Fruit fly (Drosophila melanogaster) whole organism, embryonic: ENCODE measurements around the gene CG13359.

Experiments
- Antp ChIP-seq: fragments of 200-800 bp; sonication (Bioruptor generic); optimal IDR thresholded peaks from 3 replicates; lab custom pipeline; 2016; ENCODE audit warnings: missing biosample characterization, missing genetic modification characterization
- CG12659 ChIP-seq: fragments of 200-800 bp; sonication (Bioruptor generic); optimal IDR thresholded peaks from 3 replicates; lab custom pipeline; 2017; ENCODE audit warnings: mild to moderate bottlenecking, missing biosample characterization, missing genetic modification reagents, missing genetic modification characterization
- CG13296 ChIP-seq: fragments of 200-800 bp; sonication (Bioruptor generic); optimal IDR thresholded peaks from 3 replicates; lab custom pipeline; 2018; ENCODE audit warnings: missing biosample characterization, mild to moderate bottlenecking, missing genetic modification characterization
- CG15696 ChIP-seq: fragments of 200-800 bp; sonication (Bioruptor generic); optimal IDR thresholded peaks from 2 replicates; lab custom pipeline; 2019; ENCODE audit warnings: missing biosample characterization, mild to moderate bottlenecking, missing genetic modification characterization, moderate library complexity
- CG17385 ChIP-seq: fragments of 200-800 bp; sonication (Bioruptor generic); optimal IDR thresholded peaks from 3 replicates; lab custom pipeline; 2018; ENCODE audit warnings: missing biosample characterization, mild to moderate bottlenecking, missing genetic modification characterization
- CG2889 ChIP-seq: fragments of 200-800 bp; sonication (Bioruptor generic); IDR thresholded peaks from 3 replicates; pipeline ENCODE4 v1.3.6; 2022; ENCODE audit warnings: missing biosample characterization, missing genetic modification characterization
- CG3995 ChIP-seq: fragments of 200-800 bp; sonication (Bioruptor generic); optimal IDR thresholded peaks from 3 replicates; lab custom pipeline; 2016; ENCODE audit warnings: missing biosample characterization, missing genetic modification characterization
- CG7928 ChIP-seq: fragments of 200-800 bp; sonication (Bioruptor generic); optimal IDR thresholded peaks from 2 replicates; lab custom pipeline; 2017; ENCODE audit warnings: missing biosample characterization, mild to moderate bottlenecking, missing genetic modification characterization
- CG8765 ChIP-seq: fragments of 200-800 bp; sonication (Bioruptor generic); IDR thresholded peaks from 2 replicates; pipeline ENCODE4 v1.3.6; 2022; ENCODE audit warnings: missing biosample characterization, missing genetic modification characterization
- CG9932 ChIP-seq: fragments of 200-800 bp; sonication (Bioruptor generic); IDR thresholded peaks from 2 replicates; pipeline ENCODE4 v1.3.6; 2022; ENCODE audit warnings: missing biosample characterization, missing genetic modification characterization
- CHES-1-like ChIP-seq: fragments of 200-800 bp; sonication (Bioruptor generic); optimal IDR thresholded peaks from 2 replicates; lab custom pipeline; 2016; ENCODE audit warnings: missing biosample characterization, missing genetic modification characterization
- CkIIα-i1 ChIP-seq: fragments of 200-800 bp; sonication (Bioruptor generic); IDR thresholded peaks from 2 replicates; pipeline ENCODE4 v1.3.6; 2022; ENCODE audit warnings: missing biosample characterization, missing genetic modification characterization
- CrebB ChIP-seq: fragments of 200-800 bp; sonication (Bioruptor generic); optimal IDR thresholded peaks from 3 replicates; lab custom pipeline; 2018; ENCODE audit warnings: missing biosample characterization, mild to moderate bottlenecking, missing genetic modification characterization
- D ChIP-seq, 2 experiments: fragments of 200-800 bp in 1 of 2; fragments of >200 bp in 1 of 2; sonication (Bioruptor generic) in 1 of 2; optimal IDR thresholded peaks; 2 replicates in 1 of 2; 3 replicates in 1 of 2; lab custom pipeline; 2017; ENCODE audit warnings: mild to moderate bottlenecking in 1 of 2, missing biosample characterization in 1 of 2, missing genetic modification characterization in 1 of 2, missing genetic modification reagents in 1 of 2
- D19B ChIP-seq: fragments of 200-800 bp; sonication (Bioruptor generic); optimal IDR thresholded peaks from 2 replicates; lab custom pipeline; 2017; ENCODE audit warnings: missing biosample characterization, mild to moderate bottlenecking, missing genetic modification characterization
- Doc2 ChIP-seq: fragments of 200-800 bp; sonication (Bioruptor generic); IDR thresholded peaks from 2 replicates; pipeline ENCODE4 v1.3.6; 2022; ENCODE audit warnings: missing biosample characterization, missing genetic modification characterization
- Dref ChIP-seq: fragments of 200-800 bp; sonication (Bioruptor generic); IDR thresholded peaks from 2 replicates; pipeline ENCODE4 v1.3.6; 2022; ENCODE audit warnings: missing biosample characterization, missing genetic modification characterization
- Drgx ChIP-seq: fragments of 200-800 bp; sonication (Bioruptor generic); IDR thresholded peaks from 2 replicates; pipeline ENCODE4 v1.3.6; 2022; ENCODE audit warnings: missing biosample characterization, missing genetic modification characterization
- H2.0 ChIP-seq: fragments of 200-800 bp; sonication (Bioruptor generic); IDR thresholded peaks from 2 replicates; pipeline ENCODE4 v1.3.6; 2022; ENCODE audit warnings: missing biosample characterization, missing genetic modification characterization
- HHEX ChIP-seq: fragments of 200-800 bp; sonication (Bioruptor generic); optimal IDR thresholded peaks from 3 replicates; lab custom pipeline; 2017; ENCODE audit warnings: missing biosample characterization, mild to moderate bottlenecking, missing genetic modification characterization, missing genetic modification reagents
- HLH3B ChIP-seq: fragments of 200-800 bp; sonication (Bioruptor generic); IDR thresholded peaks from 2 replicates; pipeline ENCODE4 v1.3.6; 2022; ENCODE audit warnings: missing biosample characterization, missing genetic modification characterization
- HLH4C ChIP-seq: fragments of 200-800 bp; sonication (Bioruptor generic); IDR thresholded peaks from 3 replicates; pipeline ENCODE4 v1.3.6; 2022; ENCODE audit warnings: missing biosample characterization, missing genetic modification characterization; ENCODE audit not compliant: partially characterized antibody
- HLH54F ChIP-seq: fragments of 200-800 bp; sonication (Bioruptor generic); optimal IDR thresholded peaks from 3 replicates; lab custom pipeline; 2016; ENCODE audit warnings: missing biosample characterization, missing genetic modification characterization
- Hr78 ChIP-seq, 2 experiments: fragments of 200-800 bp in 1 of 2; fragments of >200 bp in 1 of 2; sonication (Bioruptor generic) in 1 of 2; optimal IDR thresholded peaks; 2 replicates each; lab custom pipeline; 2017 to 2019; ENCODE audit warnings: missing biosample characterization in 2 of 2, missing genetic modification characterization in 2 of 2, mild to moderate bottlenecking in 1 of 2, moderate library complexity in 1 of 2
- Med ChIP-seq: fragments of 200-800 bp; sonication (Bioruptor generic); peaks from one replicate; lab custom pipeline; 2016; ENCODE audit warnings: missing biosample characterization, missing genetic modification characterization, mild to moderate bottlenecking, inconsistent platforms, moderate library complexity
- Meics ChIP-seq: fragments of 200-800 bp; sonication (Bioruptor generic); optimal IDR thresholded peaks from 2 replicates; lab custom pipeline; 2017; ENCODE audit warnings: missing biosample characterization, mild to moderate bottlenecking, missing genetic modification characterization
- Sin3A ChIP-seq: fragments of >200 bp; optimal IDR thresholded peaks from 2 replicates; lab custom pipeline; 2018
- Sox102F ChIP-seq: fragments of 200-800 bp; sonication (Bioruptor generic); optimal IDR thresholded peaks from 2 replicates; lab custom pipeline; 2018; ENCODE audit warnings: missing biosample characterization, mild to moderate bottlenecking, missing genetic modification characterization, moderate library complexity
- Xbp1 ChIP-seq: fragments of 200-800 bp; sonication (Bioruptor generic); optimal IDR thresholded peaks from 3 replicates; lab custom pipeline; 2016; ENCODE audit warnings: missing biosample characterization, mild to moderate bottlenecking, missing genetic modification characterization
- ash1 ChIP-seq: fragments of 200-800 bp; sonication (Bioruptor generic); optimal IDR thresholded peaks from 2 replicates; lab custom pipeline; 2018; ENCODE audit warnings: missing biosample characterization, mild to moderate bottlenecking, missing genetic modification characterization
- bsh ChIP-seq, 2 experiments: fragments of 200-800 bp; sonication (Bioruptor generic); optimal IDR thresholded peaks; 2 replicates each; lab custom pipeline; 2017 to 2018; ENCODE audit warnings: mild to moderate bottlenecking in 2 of 2, missing biosample characterization in 2 of 2, missing genetic modification characterization in 2 of 2, moderate library complexity in 1 of 2
- cad ChIP-seq: fragments of >200 bp; optimal IDR thresholded peaks from 2 replicates; lab custom pipeline; 2017; ENCODE audit warnings: missing biosample characterization, missing genetic modification characterization
- chif ChIP-seq, 2 experiments: fragments of 200-800 bp; sonication (Bioruptor generic); optimal IDR thresholded peaks; 3 replicates each; lab custom pipeline; 2016; ENCODE audit warnings: missing biosample characterization in 2 of 2, missing genetic modification characterization in 2 of 2
- croc ChIP-seq: fragments of 200-800 bp; sonication (Bioruptor generic); conservative IDR thresholded peaks from 3 replicates; pipeline ENCODE4 v1.3.6; 2022; ENCODE audit warnings: missing biosample characterization, missing genetic modification characterization
- dpn ChIP-seq, 2 experiments: fragments of 200-800 bp; sonication (Bioruptor generic); optimal IDR thresholded peaks; 3 replicates each; lab custom pipeline; 2016; ENCODE audit warnings: missing biosample characterization in 2 of 2, missing genetic modification characterization in 2 of 2
- gem ChIP-seq: fragments of 200-800 bp; sonication (Bioruptor generic); optimal IDR thresholded peaks from 2 replicates; lab custom pipeline; 2019; ENCODE audit warnings: missing biosample characterization, mild to moderate bottlenecking, missing genetic modification characterization, moderate library complexity
- gro ChIP-seq: fragments of 200-800 bp; sonication (Bioruptor generic); optimal IDR thresholded peaks from 2 replicates; lab custom pipeline; 2016; ENCODE audit warnings: missing biosample characterization, missing genetic modification characterization
- gsb ChIP-seq: fragments of 200-800 bp; sonication (Bioruptor generic); IDR thresholded peaks from 2 replicates; pipeline ENCODE4 v1.3.6; 2022; ENCODE audit warnings: missing biosample characterization, missing genetic modification characterization
- gsb-n ChIP-seq: fragments of 200-800 bp; sonication (Bioruptor generic); optimal IDR thresholded peaks from 3 replicates; lab custom pipeline; 2018; ENCODE audit warnings: missing biosample characterization, mild to moderate bottlenecking, missing genetic modification characterization
- lbe ChIP-seq: fragments of 200-800 bp; sonication (Bioruptor generic); optimal IDR thresholded peaks from 2 replicates; lab custom pipeline; 2016; ENCODE audit warnings: missing biosample characterization, mild to moderate bottlenecking, missing genetic modification characterization
- mam ChIP-seq: fragments of 200-800 bp; sonication (Bioruptor generic); optimal IDR thresholded peaks from 3 replicates; lab custom pipeline; 2016; ENCODE audit warnings: missing biosample characterization, missing genetic modification characterization
- pum ChIP-seq: fragments of 200-800 bp; sonication (Bioruptor generic); optimal IDR thresholded peaks from 2 replicates; lab custom pipeline; 2016; ENCODE audit warnings: missing biosample characterization, missing genetic modification characterization
- pzg ChIP-seq: fragments of 200-800 bp; sonication (Bioruptor generic); optimal IDR thresholded peaks from 3 replicates; lab custom pipeline; 2018; ENCODE audit warnings: missing biosample characterization, mild to moderate bottlenecking, missing genetic modification characterization, moderate library complexity
- sd ChIP-seq: fragments of 200-800 bp; sonication (Bioruptor generic); optimal IDR thresholded peaks from 3 replicates; lab custom pipeline; 2018; ENCODE audit warnings: missing biosample characterization, mild to moderate bottlenecking, missing genetic modification characterization, moderate library complexity
- sisA ChIP-seq: fragments of 200-800 bp; sonication (Bioruptor generic); IDR thresholded peaks from 2 replicates; pipeline ENCODE4 v1.3.6; 2022; ENCODE audit warnings: missing biosample characterization, missing genetic modification characterization
- so ChIP-seq: fragments of 200-800 bp; sonication (Bioruptor generic); IDR thresholded peaks from 3 replicates; pipeline ENCODE4 v1.3.6; 2022; ENCODE audit warnings: missing biosample characterization, missing genetic modification characterization
- sqz ChIP-seq: fragments of 200-800 bp; sonication (Bioruptor generic); optimal IDR thresholded peaks from 3 replicates; lab custom pipeline; 2018; ENCODE audit warnings: missing biosample characterization, mild to moderate bottlenecking, missing genetic modification characterization
- tgo ChIP-seq: fragments of 200-800 bp; sonication (Bioruptor generic); IDR thresholded peaks from 3 replicates; pipeline ENCODE4 v1.3.6; 2022; ENCODE audit warnings: missing biosample characterization, missing genetic modification characterization
- tll ChIP-seq, 2 experiments: fragments of 200-800 bp in 1 of 2; fragments of >200 bp in 1 of 2; sonication (Bioruptor generic) in 1 of 2; optimal IDR thresholded peaks; 2 replicates each; lab custom pipeline; 2017 to 2019; ENCODE audit warnings: missing biosample characterization in 2 of 2, missing genetic modification characterization in 2 of 2, mild to moderate bottlenecking in 1 of 2, moderate library complexity in 1 of 2
- unpg ChIP-seq: fragments of 200-800 bp; sonication (Bioruptor generic); optimal IDR thresholded peaks from 3 replicates; lab custom pipeline; 2018; ENCODE audit warnings: missing biosample characterization, mild to moderate bottlenecking, missing genetic modification characterization, moderate library complexity

CG13359 gene

DNA sequence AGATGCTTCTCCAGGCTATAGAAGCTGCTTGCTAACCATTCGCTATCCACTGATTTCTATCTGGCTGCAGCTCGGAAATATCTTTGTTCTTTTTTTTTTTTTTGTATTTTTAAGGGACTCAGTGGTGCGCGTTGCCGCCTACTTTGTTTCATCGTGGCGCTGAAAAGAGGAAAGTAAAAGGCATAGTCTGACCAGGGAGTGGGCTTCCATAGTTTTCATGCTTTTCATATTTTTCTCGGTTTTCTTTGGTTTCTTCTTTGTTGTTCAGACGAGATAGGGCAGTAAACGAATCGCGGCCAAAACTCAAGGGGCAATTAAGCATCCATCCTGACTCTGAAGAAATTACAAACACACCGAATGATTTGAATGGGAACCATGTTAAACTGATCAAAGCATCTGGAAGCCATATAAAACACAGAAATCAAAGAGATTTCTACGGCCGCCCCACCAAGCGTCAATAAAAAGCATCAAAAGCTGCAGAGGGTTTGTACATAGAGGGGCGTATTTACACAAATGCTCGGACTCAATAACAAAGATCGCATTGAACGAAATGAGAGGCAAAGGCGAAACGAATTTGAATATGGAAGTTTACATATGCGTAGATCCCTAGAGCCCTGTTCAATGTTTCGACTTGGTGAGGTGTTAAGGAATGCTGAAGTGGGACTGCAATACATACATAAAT, 30.8 kb downstream of the CG13359 start (continued):
- TF ChIP-seq mam (GFP tag; lab: Kevin White, UChicago): no peak
- peak; percentile 13 for TF ChIP-seq Meics (GFP tag; lab: Kevin White, UChicago)
- no peak for TF ChIP-seq Drgx (GFP tag; lab: Robert Waterston, UW)
- peak in 1 of 2 experiments; percentile 27 for TF ChIP-seq bsh (GFP tag; optimal IDR thresholded peaks at IDR 0.05; lab: Kevin White, UChicago)
- no peak for TF ChIP-seq gsb-n (tag; lab: Kevin White, UChicago)
- 0 out of 3 replicates have a peak, but pooled peaks have one; percentile 18 for TF ChIP-seq so (GFP tag; lab: Robert Waterston, UW)
- no peak for TF ChIP-seq Sin3A (lab: Kevin White, UChicago)
- no peak for TF ChIP-seq HLH3B (GFP tag; lab: Robert Waterston, UW)
- no peak for TF ChIP-seq H2.0
- TF ChIP-seq unpg (GFP tag; lab: Kevin White, UChicago): no peak
- no peak for TF ChIP-seq sisA
- no peak for TF ChIP-seq CG15696 (tag; lab: Kevin White, UChicago)
- no peak for TF ChIP-seq CG3995 (GFP tag; lab: Kevin White, UChicago)
- no peak for TF ChIP-seq ash1 (GFP tag; lab: Kevin White, UChicago)
- no peak for TF ChIP-seq Hr78 (GFP tag; optimal IDR thresholded peaks at IDR 0.05; lab: Kevin White, UChicago)
- no peak for TF ChIP-seq lbe (GFP tag; lab: Kevin White, UChicago)
- TF ChIP-seq sd (tag; lab: Kevin White, UChicago): peak; percentile 31
- TF ChIP-seq HLH4C (GFP tag; lab: Robert Waterston, UW): no peak
- peak; percentile 6 for TF ChIP-seq Sox102F (GFP tag; lab: Kevin White, UChicago)
- TF ChIP-seq pum (GFP tag; lab: Kevin White, UChicago): no peak
- no peak for TF ChIP-seq HLH54F
- TF ChIP-seq tll (GFP tag; optimal IDR thresholded peaks at IDR 0.05; lab: Kevin White, UChicago): no peak
- TF ChIP-seq gsb: no peak
- peak; percentile 81 for TF ChIP-seq Med (GFP tag; lab: Kevin White, UChicago)
- no peak for TF ChIP-seq HHEX (GFP tag; lab: Kevin White, UChicago)
- TF ChIP-seq Xbp1: no peak
- TF ChIP-seq tgo (GFP tag; lab: Robert Waterston, UW): no peak
- TF ChIP-seq Antp (GFP tag; lab: Kevin White, UChicago): no peak
- TF ChIP-seq D19B (GFP tag; lab: Kevin White, UChicago): no peak
- TF ChIP-seq CG2889 (GFP tag; lab: Robert Waterston, UW): no peak
- TF ChIP-seq CHES-1-like: no peak
- TF ChIP-seq CG12659 (GFP tag; lab: Kevin White, UChicago): no peak
- no peak for TF ChIP-seq CrebB
- peak in 1 of 2 experiments; percentile 17 for TF ChIP-seq chif (GFP tag; optimal IDR thresholded peaks at IDR 0.05; lab: Kevin White, UChicago)
- TF ChIP-seq gro: no peak
- TF ChIP-seq CG7928 (GFP tag; lab: Kevin White, UChicago): no peak
- TF ChIP-seq sqz: no peak
- TF ChIP-seq dpn (GFP tag; optimal IDR thresholded peaks at IDR 0.05; lab: Kevin White, UChicago): no peak
- no peak for TF ChIP-seq CG13296 (GFP tag; lab: Kevin White, UChicago)
- no peak for TF ChIP-seq D (optimal IDR thresholded peaks at IDR 0.05; lab: Kevin White, UChicago)
- TF ChIP-seq D (GFP tag; optimal IDR thresholded peaks at IDR 0.05; lab: Kevin White, UChicago): no peak
- no peak for TF ChIP-seq Dref (GFP tag; lab: Robert Waterston, UW)
- no peak for TF ChIP-seq croc (GFP tag; lab: Robert Waterston, UW)
- TF ChIP-seq pzg: no peak
- no peak for TF ChIP-seq CkIIα-i1 (GFP tag; lab: Robert Waterston, UW)
- TF ChIP-seq CG9932 (GFP tag; lab: Robert Waterston, UW): no peak
- no peak for TF ChIP-seq Doc2 (GFP tag; lab: Robert Waterston, UW)
- TF ChIP-seq CG17385 (GFP tag; lab: Kevin White, UChicago): no peak
- no peak for TF ChIP-seq cad (GFP tag; lab: Kevin White, UChicago)
- TF ChIP-seq gem (tag; lab: Kevin White, UChicago): peak; percentile 21
- TF ChIP-seq CG8765: no peak
